Fruit fly (Drosophila melanogaster) whole organism, larva: ENCODE measurements around the gene Sap130.

Experiments used
- noc ChIP-seq: fragments of 200-800 bp; sonication (Bioruptor generic); optimal IDR thresholded peaks from 3 replicates; lab custom pipeline; 2019; ENCODE audit warnings: missing biosample characterization, mild to moderate bottlenecking, missing genetic modification characterization, moderate library complexity

Gene Sap130

DNA sequence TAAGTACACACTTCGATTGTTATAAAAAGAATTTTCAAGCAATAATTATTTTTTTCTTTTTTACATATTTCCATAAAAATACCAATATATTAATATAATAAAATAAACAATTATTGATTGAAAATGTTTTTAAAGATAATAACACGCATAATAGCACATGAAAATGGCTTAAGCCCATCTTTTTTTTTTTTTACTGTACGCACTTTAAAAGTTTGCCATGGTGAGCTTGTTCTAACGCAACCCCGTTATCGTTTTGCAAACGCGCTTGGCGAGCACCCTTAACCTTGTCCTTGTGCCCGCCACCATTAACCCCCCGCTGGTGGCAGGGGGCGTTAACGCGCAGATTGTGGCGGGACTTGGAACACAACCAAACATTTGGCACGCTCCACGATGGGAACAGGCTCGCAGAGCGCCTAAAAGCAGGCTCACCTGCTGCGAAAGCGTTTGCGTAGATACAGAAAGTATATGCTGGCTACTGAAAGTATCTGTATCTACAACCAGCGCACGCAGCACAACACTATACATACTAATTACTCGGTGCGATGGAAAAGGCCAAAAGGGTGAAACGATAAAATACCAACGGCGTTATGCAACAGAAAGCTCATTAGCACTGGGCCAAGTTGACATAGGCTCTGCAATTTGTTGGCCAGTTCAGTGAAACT lies 28.3 kb downstream of the Sap130 start:
- no peak for TF ChIP-seq noc (tag; lab: Kevin White, UChicago)

- no peak for TF ChIP-seq noc (tag; lab: Kevin White, UChicago)
Measured at dm6 chr3L:12834526-12835213, 29.0 kb downstream of the Sap130 start.

DNA sequence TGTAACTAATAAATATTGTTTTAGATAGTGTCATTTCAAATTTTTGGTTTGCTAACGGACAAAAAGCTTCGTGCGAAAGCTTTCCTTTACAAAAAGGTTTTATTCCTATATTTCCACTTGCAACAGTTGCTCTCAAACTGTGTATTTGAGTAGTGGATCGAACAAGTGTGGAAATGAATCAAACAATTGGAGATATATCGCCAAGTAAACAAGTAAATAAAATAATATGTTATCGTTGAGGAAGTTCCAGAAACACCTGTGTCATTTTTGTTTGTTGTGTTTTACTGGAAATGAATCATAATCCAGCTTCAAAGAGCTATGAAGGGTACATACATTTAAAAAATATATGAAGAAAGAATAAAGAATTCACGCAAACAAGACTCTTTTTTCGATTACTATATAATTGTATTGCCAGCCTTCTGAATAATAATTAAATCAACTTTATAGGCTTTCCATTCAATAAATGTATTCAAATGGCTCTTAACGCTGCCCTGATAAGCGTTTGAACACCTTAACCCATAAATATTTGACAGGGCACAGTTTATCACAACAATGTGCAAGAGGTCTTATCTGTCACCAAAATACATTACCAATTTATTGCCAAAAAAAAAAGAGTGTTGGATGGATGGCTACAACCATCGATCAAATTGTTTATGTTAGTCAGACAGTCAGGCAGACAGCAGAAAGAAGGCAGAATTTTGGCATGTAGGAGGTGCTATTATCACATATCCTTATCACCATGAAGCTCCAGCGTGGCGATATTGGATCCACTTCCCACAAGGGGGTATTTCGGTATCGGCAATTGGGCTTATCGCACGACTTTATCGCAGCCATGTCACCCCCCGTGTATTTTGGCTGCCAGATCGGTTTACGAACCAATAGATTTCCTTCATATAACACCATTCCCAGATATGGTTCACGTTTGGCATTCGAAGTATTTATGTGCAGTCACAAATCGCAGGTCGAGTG lies 30.1 kb downstream of the Sap130 start:
- TF ChIP-seq noc (tag; lab: Kevin White, UChicago): peak; percentile 58

dm6 chr3L:12837196-12837720 lies 31.6 kb downstream of the Sap130 start:
- peak; percentile 50 for TF ChIP-seq noc (tag; lab: Kevin White, UChicago)

dm6 chr3L:12839882-12840281 lies 34.2 kb downstream of the Sap130 start:
- no peak for TF ChIP-seq noc (tag; lab: Kevin White, UChicago)

DNA sequence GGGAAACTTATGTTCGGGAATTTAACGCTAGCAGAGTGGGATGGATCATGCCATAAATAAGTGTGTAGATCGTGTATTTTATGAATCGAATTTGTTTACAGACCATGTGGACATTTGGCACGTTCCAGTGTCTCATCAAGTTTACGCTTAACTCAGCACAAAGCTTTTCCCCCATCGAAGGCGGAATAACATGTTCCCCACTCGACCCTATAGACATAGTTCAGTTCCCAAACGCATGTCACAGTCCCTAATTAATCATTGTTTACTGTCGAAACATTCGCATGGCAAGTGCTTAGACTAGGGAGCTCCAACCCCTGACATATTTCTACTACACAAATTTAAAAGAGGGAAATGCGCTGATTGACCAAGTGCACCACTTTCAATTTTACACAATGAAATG lies 35.8 kb downstream of the Sap130 start:
- TF ChIP-seq noc (tag; lab: Kevin White, UChicago): no peak

- TF ChIP-seq noc (tag; lab: Kevin White, UChicago): no peak
Measured at dm6 chr3L:12842532-12842931, 36.8 kb downstream of the Sap130 start.

DNA sequence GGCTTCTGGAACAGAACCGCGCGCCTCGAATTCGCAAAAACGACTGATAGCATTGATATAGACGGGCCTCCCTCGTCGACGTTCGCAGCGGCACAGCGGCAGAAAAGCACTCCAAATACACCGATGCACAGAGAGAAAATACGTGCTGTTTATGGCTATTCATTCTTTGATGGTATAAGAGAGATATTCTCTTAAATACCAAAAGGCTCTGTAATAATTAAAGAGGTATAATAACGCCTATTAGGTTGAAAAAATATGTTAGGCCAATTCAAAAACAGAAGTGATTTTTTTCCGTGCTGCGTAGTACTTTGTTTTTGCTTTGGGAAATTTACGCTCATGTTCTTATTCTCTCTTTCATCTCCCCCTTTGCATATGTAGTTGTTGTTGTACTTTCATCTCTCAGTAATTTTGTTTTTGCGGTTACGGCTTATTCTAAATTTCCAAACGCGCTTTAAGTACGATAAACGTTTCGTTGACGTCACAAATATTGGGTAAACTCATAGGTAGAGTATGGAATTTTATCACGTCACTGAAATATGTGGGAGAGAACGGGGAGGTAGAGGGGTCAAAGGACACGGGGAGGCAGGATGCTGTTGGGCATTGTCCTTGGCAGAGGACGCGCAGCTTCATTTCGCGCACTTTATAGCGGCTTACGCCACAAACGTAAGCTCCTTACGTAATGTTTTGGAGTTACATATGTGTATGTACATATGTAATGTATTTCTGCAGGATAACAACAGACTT lies 37.5 kb downstream of the Sap130 start, which contains the start of gene nebu:
Gene nebu, minus strand, starts transcription at position 51 of the 744 bp plus-strand sequence.
- peak; percentile 98 for TF ChIP-seq noc (tag; lab: Kevin White, UChicago)

DNA sequence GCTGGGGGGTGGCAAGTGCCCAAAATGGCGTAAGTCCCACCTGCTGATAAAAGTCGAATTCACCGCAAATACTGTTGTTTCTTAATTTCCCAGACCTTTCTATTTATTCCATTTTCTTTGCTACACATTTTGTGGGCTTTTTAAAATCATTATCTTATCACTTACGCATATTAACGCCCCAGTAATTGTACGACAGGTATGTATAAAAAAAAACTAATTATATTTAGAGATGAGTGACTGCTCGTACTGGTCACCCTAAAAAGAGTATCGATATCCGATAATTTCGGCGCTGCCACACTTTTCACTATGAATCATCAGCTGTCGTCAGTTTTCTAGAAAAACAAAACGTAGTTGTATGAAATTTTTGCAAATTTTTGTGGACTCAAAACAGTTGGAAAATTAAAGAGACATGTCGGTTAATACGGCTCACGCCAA lies 44.2 kb downstream of the Sap130 start, which contains the start of the genes CG10948 and Wbp2:
Gene CG10948, minus strand, starts transcription at position 251 of the 435 bp plus-strand sequence.
Gene Wbp2, plus strand, starts transcription at position 299 of the 435 bp plus-strand sequence.
- no peak for TF ChIP-seq noc (tag; lab: Kevin White, UChicago)

DNA sequence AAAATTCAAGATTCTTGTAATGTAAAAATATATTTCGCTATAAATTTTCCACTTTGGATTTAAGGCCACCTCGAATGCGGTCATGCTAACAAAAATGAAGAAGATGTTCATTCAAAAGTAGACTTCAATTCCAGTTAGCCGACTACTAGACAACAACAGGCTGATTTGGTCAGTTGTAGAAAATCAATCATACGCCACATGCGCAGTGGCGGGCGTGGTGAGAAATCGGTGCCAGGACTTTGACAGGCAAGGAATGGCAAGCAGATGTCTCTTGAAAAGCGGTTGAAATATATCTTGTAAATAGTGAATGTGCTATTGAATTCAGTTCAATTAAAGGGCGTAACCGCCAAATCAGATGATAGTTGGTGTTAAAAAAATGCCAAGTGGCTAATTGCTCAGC lies 47.7 kb downstream of the Sap130 start, which contains the start of gene Ent3:
Gene Ent3, plus strand, starts transcription at position 224 of the 400 bp plus-strand sequence.
- TF ChIP-seq noc (tag; lab: Kevin White, UChicago): no peak

DNA sequence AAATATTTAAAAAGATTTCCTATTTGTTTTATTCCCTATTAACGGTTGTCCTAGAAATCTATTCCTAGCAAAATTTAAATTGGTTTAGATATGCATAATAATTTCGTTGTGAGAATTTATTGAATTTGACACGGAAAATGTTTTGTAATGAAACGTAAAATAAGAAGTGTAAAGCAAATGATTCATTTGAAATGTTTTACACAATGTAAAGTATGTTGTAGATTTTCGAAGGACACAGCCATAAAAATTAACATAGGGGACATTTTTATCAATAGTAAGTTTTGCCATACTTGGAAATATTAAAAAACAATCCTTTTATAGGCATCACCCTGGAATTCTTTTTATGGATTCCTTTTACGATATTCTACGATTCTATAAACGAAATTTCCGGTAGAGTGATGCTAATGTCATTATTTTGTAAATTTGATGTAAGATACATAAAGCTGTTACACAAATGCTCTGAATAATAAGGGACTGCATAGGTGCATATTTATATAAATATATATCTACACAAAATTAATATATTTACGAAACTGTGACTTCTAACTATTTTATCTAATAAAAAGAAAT lies 51.9 kb downstream of the Sap130 start:
- no peak for TF ChIP-seq noc (tag; lab: Kevin White, UChicago)

DNA sequence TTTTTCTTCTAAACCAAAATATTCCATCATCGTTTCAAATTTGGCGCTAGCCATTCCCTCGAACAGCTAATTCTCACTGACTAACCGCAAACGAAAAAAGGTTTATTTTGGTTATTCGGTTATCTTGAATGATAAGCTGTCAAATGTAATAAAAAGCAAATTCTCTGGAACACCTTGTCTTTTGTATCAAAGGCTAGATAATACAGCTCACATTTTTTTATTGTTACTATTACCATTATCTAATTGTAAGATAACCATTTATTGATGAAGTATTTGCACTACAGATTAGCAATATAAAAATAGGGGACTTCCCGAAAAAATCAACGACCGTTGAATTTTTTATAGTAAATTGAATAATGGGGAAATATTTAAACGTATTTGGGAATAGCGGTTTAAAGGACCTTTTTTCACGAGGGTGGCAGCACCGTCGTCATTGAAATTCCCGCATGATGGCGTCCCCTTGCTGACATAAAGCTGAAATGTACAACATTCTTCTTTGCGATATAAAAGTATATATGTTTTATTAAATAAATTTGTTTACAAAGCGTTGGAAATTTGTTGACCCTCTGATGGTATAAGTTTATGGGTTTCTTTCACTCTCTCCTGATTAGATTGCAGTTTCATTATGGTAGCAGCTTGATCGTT lies 55.7 kb downstream of the Sap130 start, which contains the start of gene CG32107:
Gene CG32107, minus strand, starts transcription at position 51 of the 645 bp plus-strand sequence.
- no peak for TF ChIP-seq noc (tag; lab: Kevin White, UChicago)
